Fruit fly (Drosophila melanogaster) S2 (cell line): ENCODE data around the gene SMC1.

Experiments used
- CG8478 ChIP-seq: fragments of >200 bp; optimal IDR thresholded peaks from 2 replicates; lab custom pipeline; 2018
- CTCF ChIP-seq, 2 experiments: fragments of >200 bp; optimal IDR thresholded peaks; 2 replicates each; lab custom pipeline; 2018

DNA sequence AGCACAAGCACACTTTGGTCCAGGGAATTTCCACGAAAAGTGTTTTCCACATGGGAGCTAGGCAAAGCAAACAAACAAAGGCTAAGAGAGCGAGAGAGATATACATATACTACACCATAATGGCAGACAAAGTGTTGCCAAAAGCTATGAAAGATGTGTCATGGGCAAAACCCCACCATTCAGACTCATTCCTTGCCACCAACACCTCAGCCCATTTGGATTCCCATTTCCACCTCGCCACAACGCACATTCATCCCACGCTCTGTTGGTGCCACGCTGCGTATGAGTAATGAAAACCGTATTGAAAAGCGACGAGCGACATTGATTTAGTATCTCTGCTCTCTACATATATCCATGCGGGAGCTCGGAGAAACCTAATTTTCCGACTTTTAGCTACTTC, 49.2 kb upstream of the SMC1 start:
- TF ChIP-seq CTCF (optimal IDR thresholded peaks at IDR 0.05; lab: Kevin White, UChicago) (no peak), CG8478 (lab: Kevin White, UChicago) (no peak)
